Fruit fly (Drosophila melanogaster) whole organism, embryonic: Measurements from ENCODE around the gene CG3117.
A peak's percentile ranks its signal among the peaks of the same experiment; 100 is the strongest.

Experiments
- Adf1 ChIP-seq: fragments of 200-800 bp; sonication (Bioruptor generic); IDR thresholded peaks from 2 replicates; pipeline ENCODE4 v1.3.6; 2022; ENCODE audit warnings: missing biosample characterization, missing genetic modification characterization
- Awh ChIP-seq: fragments of 200-800 bp; sonication (Bioruptor generic); IDR thresholded peaks from 2 replicates; pipeline ENCODE4, ENCODE4 v1.3.6; 2022; ENCODE audit warnings: missing biosample characterization, missing genetic modification characterization
- B-H1 ChIP-seq: fragments of 200-800 bp; sonication (Bioruptor generic); IDR thresholded peaks from 3 replicates; pipeline ENCODE4 v1.3.6; 2022; ENCODE audit warnings: missing biosample characterization, missing genetic modification characterization
- BEAF-32 ChIP-seq: fragments of 200-800 bp; sonication (Bioruptor generic); optimal IDR thresholded peaks from 3 replicates; lab custom pipeline; 2017; ENCODE audit warnings: missing biosample characterization, missing genetic modification characterization, mild to moderate bottlenecking, moderate library complexity, missing genetic modification reagents
- Blimp-1 ChIP-seq: fragments of 200-800 bp; sonication (Bioruptor generic); optimal IDR thresholded peaks from 3 replicates; lab custom pipeline; 2018; ENCODE audit warnings: missing biosample characterization, missing genetic modification characterization, mild to moderate bottlenecking, moderate library complexity, missing genetic modification reagents
- Bteb2 ChIP-seq: fragments of 200-800 bp; sonication (Bioruptor generic); optimal IDR thresholded peaks from 2 replicates; lab custom pipeline; 2016; ENCODE audit warnings: missing biosample characterization, missing genetic modification characterization
- CG12299 ChIP-seq: fragments of 200-800 bp; sonication (Bioruptor generic); optimal IDR thresholded peaks from 2 replicates; lab custom pipeline; 2018; ENCODE audit warnings: missing biosample characterization, mild to moderate bottlenecking, missing genetic modification characterization
- CG13775 ChIP-seq: fragments of 200-800 bp; sonication (Bioruptor generic); optimal IDR thresholded peaks from 3 replicates; lab custom pipeline; 2017; ENCODE audit warnings: missing biosample characterization, mild to moderate bottlenecking, missing genetic modification characterization
- CG1792 ChIP-seq: fragments of 200-800 bp; sonication (Bioruptor generic); optimal IDR thresholded peaks from 2 replicates; lab custom pipeline; 2016; ENCODE audit warnings: missing biosample characterization, missing genetic modification characterization
- CG31388 ChIP-seq: fragments of 200-800 bp; sonication (Bioruptor generic); optimal IDR thresholded peaks from 2 replicates; lab custom pipeline; 2016; ENCODE audit warnings: missing biosample characterization, missing genetic modification characterization
- CG3407 ChIP-seq: fragments of 200-800 bp; sonication (Bioruptor generic); optimal IDR thresholded peaks from 2 replicates; lab custom pipeline; 2018; ENCODE audit warnings: missing biosample characterization, mild to moderate bottlenecking, missing genetic modification characterization
- CG6254 ChIP-seq: fragments of 200-800 bp; sonication (Bioruptor generic); optimal IDR thresholded peaks from 3 replicates; lab custom pipeline; 2017; ENCODE audit warnings: mild to moderate bottlenecking, missing biosample characterization, missing genetic modification reagents, missing genetic modification characterization
- CG6683 ChIP-seq: fragments of 200-800 bp; sonication (Bioruptor generic); optimal IDR thresholded peaks from 2 replicates; lab custom pipeline; 2017; ENCODE audit warnings: missing biosample characterization, mild to moderate bottlenecking, missing genetic modification characterization, missing genetic modification reagents
- CG7357 ChIP-seq: fragments of 200-800 bp; sonication (Bioruptor generic); IDR thresholded peaks from 3 replicates; pipeline ENCODE4 v1.3.6; 2022; ENCODE audit warnings: missing biosample characterization, missing genetic modification characterization
- CG8281 ChIP-seq: fragments of 200-800 bp; sonication (Bioruptor generic); optimal IDR thresholded peaks from 2 replicates; lab custom pipeline; 2018; ENCODE audit warnings: missing biosample characterization, mild to moderate bottlenecking, missing genetic modification characterization, moderate library complexity
- CG9609 ChIP-seq: fragments of 200-800 bp; sonication (Bioruptor generic); optimal IDR thresholded peaks from 3 replicates; lab custom pipeline; 2016; ENCODE audit warnings: missing biosample characterization, missing genetic modification characterization
- CG9797 ChIP-seq: fragments of 200-800 bp; sonication (Bioruptor generic); optimal IDR thresholded peaks from 3 replicates; lab custom pipeline; 2018; ENCODE audit warnings: missing biosample characterization, mild to moderate bottlenecking, missing genetic modification characterization
- CoRest ChIP-seq: fragments of 200-800 bp; sonication (Bioruptor generic); optimal IDR thresholded peaks from 3 replicates; lab custom pipeline; 2018; ENCODE audit warnings: missing biosample characterization, mild to moderate bottlenecking, missing genetic modification characterization, moderate library complexity
- Dbx ChIP-seq: fragments of 200-800 bp; sonication (Bioruptor generic); IDR thresholded peaks from 3 replicates; pipeline ENCODE4 v1.3.6; 2022; ENCODE audit warnings: missing biosample characterization, missing genetic modification characterization
- E2f1 ChIP-seq: fragments of 200-800 bp; sonication (Bioruptor generic); IDR thresholded peaks from 2 replicates; pipeline ENCODE4 v1.3.6; 2022; ENCODE audit warnings: missing biosample characterization, missing genetic modification characterization
- Elba2 ChIP-seq: fragments of 200-800 bp; sonication (Bioruptor generic); optimal IDR thresholded peaks from 3 replicates; lab custom pipeline; 2016; ENCODE audit warnings: missing biosample characterization, missing genetic modification characterization
- Ets97D ChIP-seq: fragments of 200-800 bp; sonication (Bioruptor generic); optimal IDR thresholded peaks from 3 replicates; lab custom pipeline; 2016; ENCODE audit warnings: missing biosample characterization, missing genetic modification characterization
- H15 ChIP-seq: fragments of 200-800 bp; sonication (Bioruptor generic); IDR thresholded peaks from 3 replicates; pipeline ENCODE4 v1.3.6; 2022; ENCODE audit warnings: missing biosample characterization, missing genetic modification characterization
- Jarid2 ChIP-seq: fragments of 200-800 bp; sonication (Bioruptor generic); optimal IDR thresholded peaks from 3 replicates; lab custom pipeline; 2017; ENCODE audit warnings: mild to moderate bottlenecking, missing biosample characterization, missing genetic modification reagents, missing genetic modification characterization
- Mad ChIP-seq: fragments of 200-800 bp; sonication (Bioruptor generic); optimal IDR thresholded peaks from 2 replicates; lab custom pipeline; 2016; ENCODE audit warnings: missing biosample characterization, missing genetic modification characterization
- Meics ChIP-seq: fragments of 200-800 bp; sonication (Bioruptor generic); optimal IDR thresholded peaks from 2 replicates; lab custom pipeline; 2017; ENCODE audit warnings: missing biosample characterization, mild to moderate bottlenecking, missing genetic modification characterization
- Neu2 ChIP-seq: fragments of 200-800 bp; sonication (Bioruptor generic); optimal IDR thresholded peaks from 3 replicates; lab custom pipeline; 2016; ENCODE audit warnings: missing biosample characterization, missing genetic modification characterization, borderline replicate concordance
- Optix ChIP-seq: fragments of 200-800 bp; sonication (Bioruptor generic); IDR thresholded peaks from 3 replicates; pipeline ENCODE4 v1.3.6; 2022; ENCODE audit warnings: missing biosample characterization, missing genetic modification characterization
- Xrp1 ChIP-seq: fragments of 200-800 bp; sonication (Bioruptor generic); IDR thresholded peaks from 2 replicates; pipeline ENCODE4 v1.3.6; 2022; ENCODE audit warnings: missing biosample characterization, missing genetic modification characterization
- ase ChIP-seq: fragments of 200-800 bp; sonication (Bioruptor generic); IDR thresholded peaks from 3 replicates; pipeline ENCODE4 v1.3.6; 2022; ENCODE audit warnings: missing biosample characterization, missing genetic modification characterization
- bcd ChIP-seq: fragments of 200-800 bp; sonication (Bioruptor generic); optimal IDR thresholded peaks from 2 replicates; lab custom pipeline; 2017; ENCODE audit warnings: missing biosample characterization, mild to moderate bottlenecking, missing genetic modification characterization
- cad ChIP-seq: fragments of >200 bp; optimal IDR thresholded peaks from 2 replicates; lab custom pipeline; 2017; ENCODE audit warnings: missing biosample characterization, missing genetic modification characterization
- cas ChIP-seq: fragments of 200-800 bp; sonication (Bioruptor generic); IDR thresholded peaks from 2 replicates; pipeline ENCODE4 v1.3.6; 2022; ENCODE audit warnings: missing biosample characterization, missing genetic modification characterization
- chinmo ChIP-seq: fragments of 200-800 bp; sonication (Bioruptor generic); IDR thresholded peaks from 4 replicates; pipeline ENCODE4 v1.3.6; 2022; ENCODE audit warnings: missing biosample characterization, missing genetic modification characterization; ENCODE audit not compliant: partially characterized antibody
- ci ChIP-seq: fragments of 200-800 bp; sonication (Bioruptor generic); IDR thresholded peaks from 3 replicates; pipeline ENCODE4 v1.3.6; 2022; ENCODE audit warnings: missing biosample characterization, missing genetic modification characterization
- dan ChIP-seq: fragments of 200-800 bp; sonication (Bioruptor generic); IDR thresholded peaks from 2 replicates; pipeline ENCODE4 v1.3.6; 2022; ENCODE audit warnings: missing biosample characterization, missing genetic modification characterization
- fd3F ChIP-seq: fragments of 200-800 bp; sonication (Bioruptor generic); optimal IDR thresholded peaks from 2 replicates; lab custom pipeline; 2018; ENCODE audit warnings: missing biosample characterization, mild to moderate bottlenecking, missing genetic modification characterization, moderate library complexity
- fru ChIP-seq: fragments of >200 bp; optimal IDR thresholded peaks from 2 replicates; lab custom pipeline; 2017
- grau ChIP-seq: fragments of 200-800 bp; optimal IDR thresholded peaks from 3 replicates; lab custom pipeline; 2019; ENCODE audit warnings: missing biosample characterization, mild to moderate bottlenecking, missing genetic modification characterization, moderate library complexity
- klu ChIP-seq: fragments of 200-800 bp; sonication (Bioruptor generic); IDR thresholded peaks from 2 replicates; pipeline ENCODE4 v1.3.6; 2022; ENCODE audit warnings: missing biosample characterization, missing genetic modification characterization
- lola ChIP-seq, 3 experiments: fragments of >200 bp in 2 of 3; fragments of 200-800 bp in 1 of 3; sonication (Bioruptor generic) in 1 of 3; optimal IDR thresholded peaks; 2 replicates each; lab custom pipeline; 2017 to 2019; ENCODE audit warnings: missing biosample characterization in 3 of 3, missing genetic modification characterization in 3 of 3, mild to moderate bottlenecking in 1 of 3, moderate library complexity in 1 of 3
- maf-S ChIP-seq: fragments of 200-800 bp; sonication (Bioruptor generic); optimal IDR thresholded peaks from 2 replicates; lab custom pipeline; 2016; ENCODE audit warnings: missing biosample characterization, missing genetic modification characterization
- org-1 ChIP-seq: fragments of 200-800 bp; sonication (Bioruptor generic); optimal IDR thresholded peaks from 2 replicates; lab custom pipeline; 2017; ENCODE audit warnings: missing biosample characterization, missing genetic modification characterization
- pros ChIP-seq: fragments of 200-800 bp; sonication (Bioruptor generic); optimal IDR thresholded peaks from 3 replicates; lab custom pipeline; 2019; ENCODE audit warnings: missing biosample characterization, mild to moderate bottlenecking, missing genetic modification characterization, moderate library complexity
- repo ChIP-seq: fragments of 200-800 bp; sonication (Bioruptor generic); optimal IDR thresholded peaks from 2 replicates; lab custom pipeline; 2016; ENCODE audit warnings: missing biosample characterization, missing genetic modification characterization
- ssp ChIP-seq: fragments of 200-800 bp; sonication (Bioruptor generic); IDR thresholded peaks from 2 replicates; pipeline ENCODE4 v1.3.6; 2022; ENCODE audit warnings: missing biosample characterization, missing genetic modification characterization
- tin ChIP-seq: fragments of 200-800 bp; sonication (Bioruptor generic); optimal IDR thresholded peaks from 3 replicates; lab custom pipeline; 2016; ENCODE audit warnings: missing biosample characterization, missing genetic modification characterization
- unc-4 ChIP-seq: fragments of 200-800 bp; sonication (Bioruptor generic); IDR thresholded peaks from 2 replicates; pipeline ENCODE4 v1.3.6; 2022; ENCODE audit warnings: missing biosample characterization, missing genetic modification characterization; ENCODE audit not compliant: partially characterized antibody
- vfl ChIP-seq: fragments of 200-800 bp; sonication (Bioruptor generic); optimal IDR thresholded peaks from 2 replicates; lab custom pipeline; 2016; ENCODE audit warnings: missing biosample characterization, missing genetic modification characterization
- wor ChIP-seq: fragments of 200-800 bp; sonication (Bioruptor generic); IDR thresholded peaks from 2 replicates; pipeline ENCODE4 v1.3.6; 2022; ENCODE audit warnings: missing biosample characterization, missing genetic modification characterization
- zen ChIP-seq: fragments of 200-800 bp; sonication (Bioruptor generic); optimal IDR thresholded peaks from 3 replicates; lab custom pipeline; 2018; ENCODE audit warnings: missing biosample characterization, mild to moderate bottlenecking, missing genetic modification characterization, moderate library complexity

Gene CG3117

dm6 chr2L:2878859-2879258, 31.8 kb upstream of the CG3117 start, which contains the start of gene RabGGTb (continued):
- TF ChIP-seq Xrp1 (GFP tag; lab: Robert Waterston, UW) (peak; percentile 76), CG8281 (tag; lab: Kevin White, UChicago) (no peak), wor (GFP tag; lab: Robert Waterston, UW) (peak; percentile 42; the same call in 1 of the 2 replicates), CG13775 (GFP tag; lab: Kevin White, UChicago) (peak; percentile 29), pros (GFP tag; lab: Kevin White, UChicago) (no peak), fd3F (peak; percentile 34), vfl (no peak), Bteb2 (GFP tag; lab: Kevin White, UChicago) (peak; percentile 45), CG31388 (GFP tag; lab: Kevin White, UChicago) (no peak), ssp (GFP tag; lab: Robert Waterston, UW) (peak; percentile 42), Optix (peak; percentile 59; the same call in 1 of the 3 replicates), B-H1 (GFP tag; lab: Robert Waterston, UW) (peak; percentile 64), grau (peak; percentile 55), CG3407 (GFP tag; lab: Kevin White, UChicago) (no peak), chinmo (GFP tag; lab: Robert Waterston, UW) (no peak), maf-S (peak; percentile 25), Blimp-1 (peak; percentile 25), ase (peak; percentile 67; the same call in 2 of the 3 replicates), Dbx (GFP tag; lab: Robert Waterston, UW) (peak; percentile 81), Adf1 (GFP tag; lab: Robert Waterston, UW) (peak; percentile 54; the same call in 1 of the 2 replicates), org-1 (GFP tag; lab: Kevin White, UChicago) (peak; percentile 26), klu (GFP tag; lab: Robert Waterston, UW) (peak; percentile 33; the same call in 1 of the 2 replicates), Neu2 (GFP tag; lab: Kevin White, UChicago) (no peak), CoRest (tag; lab: Kevin White, UChicago) (peak; percentile 48), Meics (GFP tag; lab: Kevin White, UChicago) (peak; percentile 66), zen (peak; percentile 31), repo (GFP tag; lab: Kevin White, UChicago) (peak; percentile 56), dan (GFP tag; lab: Robert Waterston, UW) (no peak), CG1792 (GFP tag; lab: Kevin White, UChicago) (peak; percentile 48)
- TF ChIP-seq, all 482 proteins: peak for 313

- TF ChIP-seq fru (lab: Kevin White, UChicago) (no peak), CG6683 (GFP tag; lab: Kevin White, UChicago) (peak; percentile 39), CG6254 (GFP tag; lab: Kevin White, UChicago) (no peak), unc-4 (GFP tag; lab: Robert Waterston, UW) (peak; percentile 52), H15 (GFP tag; lab: Robert Waterston, UW) (peak; percentile 11; the same call in 1 of the 3 replicates), Mad (GFP tag; lab: Kevin White, UChicago) (peak; percentile 46), Elba2 (GFP tag; lab: Kevin White, UChicago) (no peak), cad (GFP tag; lab: Kevin White, UChicago) (no peak), CG9609 (GFP tag; lab: Kevin White, UChicago) (peak; percentile 70), E2f1 (GFP tag; lab: Robert Waterston, UW) (peak; percentile 50), cas (GFP tag; lab: Robert Waterston, UW) (0 out of 2 replicates have a peak, but pooled peaks have one; percentile 20), CG9797 (GFP tag; lab: Kevin White, UChicago) (no peak), ci (peak; percentile 50; the same call in 1 of the 3 replicates), CG12299 (peak; percentile 62), lola (GFP tag; optimal IDR thresholded peaks at IDR 0.05; lab: Kevin White, UChicago) (peak in 1 of 3 experiments; percentile 70), BEAF-32 (GFP tag; lab: Kevin White, UChicago) (peak; percentile 44), Ets97D (GFP tag; lab: Kevin White, UChicago) (peak; percentile 46), tin (GFP tag; lab: Kevin White, UChicago) (peak; percentile 73), Jarid2 (GFP tag; lab: Kevin White, UChicago) (no peak), CG7357 (peak; percentile 54; the same call in 1 of the 3 replicates), klu (GFP tag; lab: Robert Waterston, UW) (peak; percentile 76), Awh (no peak), Bteb2 (GFP tag; lab: Kevin White, UChicago) (peak; percentile 47), bcd (peak; percentile 69)
Measured at dm6 chr2L:2878188-2878587, 31.2 kb upstream of the CG3117 start, which contains the start of the genes Prx6a and Sbat. Gene Prx6a (minus strand): TSS chr2L:2878232. Gene Sbat (plus strand): TSS chr2L:2878344.
